Fruit fly (Drosophila melanogaster): Measurements from ENCODE around the gene CG17712.
A peak's percentile ranks its signal among the peaks of the same experiment; 100 is the strongest.

The CG17712 gene

dm6 chr2L:1723937-1724591 lies 27.9 kb downstream of the CG17712 start, which contains the start of gene Rim2 (continued):
- peak; percentile 78 for TF ChIP-seq Hmr (GFP tag; optimal IDR thresholded peaks at IDR 0.05)
- TF ChIP-seq wor (GFP tag; IDR thresholded peaks at IDR 0.05): no peak
- TF ChIP-seq zf30C (GFP tag; optimal IDR thresholded peaks at IDR 0.05): no peak
- no peak for TF ChIP-seq CG7963 (GFP tag; IDR thresholded peaks at IDR 0.05; ENCODE audit: partially characterized antibody)
- no peak for TF ChIP-seq CG10462 (GFP tag; optimal IDR thresholded peaks at IDR 0.05)
- no peak for TF ChIP-seq Nf-YA (GFP tag; IDR thresholded peaks at IDR 0.05)
- peak; percentile 65 for TF ChIP-seq Sry-δ (GFP tag; optimal IDR thresholded peaks at IDR 0.05)
- no peak for TF ChIP-seq corto (GFP tag; optimal IDR thresholded peaks at IDR 0.05)
- no peak for TF ChIP-seq CG12942 (GFP tag; optimal IDR thresholded peaks at IDR 0.05)
- TF ChIP-seq CG7839 (tag; optimal IDR thresholded peaks at IDR 0.05): peak; percentile 14
- TF ChIP-seq fu2 (GFP tag; optimal IDR thresholded peaks at IDR 0.05): no peak
- TF ChIP-seq yki (optimal IDR thresholded peaks at IDR 0.05): no peak
- TF ChIP-seq CG2202 (tag; optimal IDR thresholded peaks at IDR 0.05): no peak
- TF ChIP-seq CG8089 (GFP tag; optimal IDR thresholded peaks at IDR 0.05): no peak
- no peak for TF ChIP-seq TFAM (GFP tag; optimal IDR thresholded peaks at IDR 0.05)
- peak; percentile 26 for TF ChIP-seq CG12299 (tag; optimal IDR thresholded peaks at IDR 0.05)
- no peak for TF ChIP-seq Neu2 (GFP tag; optimal IDR thresholded peaks at IDR 0.05; ENCODE audit: borderline replicate concordance)
- no peak for TF ChIP-seq CG8944 (GFP tag; optimal IDR thresholded peaks at IDR 0.05)
- no peak for TF ChIP-seq dati (GFP tag; IDR thresholded peaks at IDR 0.05)
- TF ChIP-seq CG14710 (tag; optimal IDR thresholded peaks at IDR 0.05): peak; percentile 45
- no peak for TF ChIP-seq Mad (GFP tag; optimal IDR thresholded peaks at IDR 0.05)
- TF ChIP-seq Sox102F (GFP tag; optimal IDR thresholded peaks at IDR 0.05): no peak
- TF ChIP-seq so (GFP tag; IDR thresholded peaks at IDR 0.05): peak; percentile 13; the same call in 1 of the 3 replicates
- peak; percentile 44 for TF ChIP-seq pita (GFP tag; optimal IDR thresholded peaks at IDR 0.05)
- peak; percentile 57 for TF ChIP-seq BEAF-32 (GFP tag; optimal IDR thresholded peaks at IDR 0.05)
- TF ChIP-seq CG8924 (tag; optimal IDR thresholded peaks at IDR 0.05): peak; percentile 11
- TF ChIP-seq grn (GFP tag; optimal IDR thresholded peaks at IDR 0.05): peak; percentile 52
- no peak for TF ChIP-seq dmrt11E (tag; optimal IDR thresholded peaks at IDR 0.05)
- peak; percentile 31 for TF ChIP-seq trem (tag; optimal IDR thresholded peaks at IDR 0.05)
- no peak for TF ChIP-seq CG31224 (GFP tag; IDR thresholded peaks at IDR 0.05)
- no peak for TF ChIP-seq gsb-n (tag; optimal IDR thresholded peaks at IDR 0.05)
- TF ChIP-seq az2 (GFP tag; optimal IDR thresholded peaks at IDR 0.05): no peak
- TF ChIP-seq lab (GFP tag; optimal IDR thresholded peaks at IDR 0.05): peak; percentile 16
- TF ChIP-seq CG12219 (GFP tag; optimal IDR thresholded peaks at IDR 0.05): no peak
- TF ChIP-seq Hey (tag; optimal IDR thresholded peaks at IDR 0.05): no peak
- TF ChIP-seq lmd (GFP tag; IDR thresholded peaks at IDR 0.05): no peak
- no peak for TF ChIP-seq CG4820 (GFP tag; optimal IDR thresholded peaks at IDR 0.05)
- TF ChIP-seq CG5245 (GFP tag; optimal IDR thresholded peaks at IDR 0.05): no peak
- no peak for TF ChIP-seq ham (GFP tag; IDR thresholded peaks at IDR 0.05)
- TF ChIP-seq Fer2 (tag; optimal IDR thresholded peaks at IDR 0.05): no peak
- no peak for TF ChIP-seq lola (GFP tag; optimal IDR thresholded peaks at IDR 0.05)
- peak; percentile 18 for TF ChIP-seq CG18599 (GFP tag; optimal IDR thresholded peaks at IDR 0.05)
- no peak for TF ChIP-seq Sox100B (GFP tag; optimal IDR thresholded peaks at IDR 0.05)
- TF ChIP-seq CG12769 (tag; optimal IDR thresholded peaks at IDR 0.05): peak; percentile 22
- no peak for TF ChIP-seq Elba2 (GFP tag; optimal IDR thresholded peaks at IDR 0.05)
- TF ChIP-seq pb (GFP tag; optimal IDR thresholded peaks at IDR 0.05): no peak
- no peak for TF ChIP-seq mld (GFP tag; IDR thresholded peaks at IDR 0.05; ENCODE audit: partially characterized antibody)
- TF ChIP-seq CG15696 (tag; optimal IDR thresholded peaks at IDR 0.05): no peak
- peak; percentile 45; the same call in 2 of the 3 replicates for TF ChIP-seq row (GFP tag; IDR thresholded peaks at IDR 0.05)
- no peak for TF ChIP-seq bowl (GFP tag; IDR thresholded peaks at IDR 0.05)
